Worm (Caenorhabditis elegans): ENCODE data around the gene M01B2.12.

Gene M01B2.12

DNA sequence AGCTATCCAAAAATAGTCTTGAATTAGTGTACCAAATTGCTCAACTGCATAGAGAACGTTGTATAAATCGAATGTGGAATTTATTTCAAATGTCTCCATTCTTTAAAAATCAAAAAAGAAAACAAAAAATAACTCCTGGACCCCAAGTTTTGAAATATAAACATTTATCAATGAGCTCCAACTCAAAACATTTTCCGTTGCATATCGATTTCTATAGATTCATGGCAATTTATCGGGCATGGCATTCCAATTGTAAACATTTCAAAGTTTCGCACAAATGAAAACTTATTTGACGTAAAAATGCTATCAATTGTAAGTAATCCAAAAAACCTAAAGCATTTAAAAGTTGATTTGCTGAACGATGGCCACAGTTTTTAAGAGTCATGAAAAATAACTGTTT, 25.5 kb downstream of the M01B2.12 start, which contains the start of gene srw-12:
TSS of gene srw-12 (minus strand) at position 101 of the 400 bp plus-strand sequence.
- TF ChIP-seq isw-1 (GFP tag; IDR thresholded peaks at IDR 0.05) (no peak), mep-1 (tag; optimal IDR thresholded peaks at IDR 0.05) (no peak), fkh-4 (tag; optimal IDR thresholded peaks at IDR 0.05; ENCODE audit: borderline replicate concordance) (no peak), ceh-88 (GFP tag; IDR thresholded peaks at IDR 0.05) (no peak), mdl-1 (tag; optimal IDR thresholded peaks at IDR 0.05) (no peak), C04F5.9 (tag; optimal IDR thresholded peaks at IDR 0.05) (no peak), lsy-2 (tag; optimal IDR thresholded peaks at IDR 0.05) (no peak), egl-27 (tag; optimal IDR thresholded peaks at IDR 0.05) (no peak), efl-1 (optimal IDR thresholded peaks at IDR 0.05) (no peak), efl-1 (GFP tag; optimal IDR thresholded peaks at IDR 0.05 in 1 of 2) (no peak), unc-62 (GFP tag; optimal IDR thresholded peaks at IDR 0.05) (no peak), aha-1 (tag; optimal IDR thresholded peaks at IDR 0.05) (no peak), egl-13 (tag; optimal IDR thresholded peaks at IDR 0.05) (no peak), nhr-90 (tag; optimal IDR thresholded peaks at IDR 0.05; ENCODE audit: poor library complexity) (no peak), snpc-4 (tag; optimal IDR thresholded peaks at IDR 0.05) (no peak), nhr-77 (tag; optimal IDR thresholded peaks at IDR 0.05) (no peak), nhr-12 (tag; optimal IDR thresholded peaks at IDR 0.05) (no peak), nhr-237 (tag; optimal IDR thresholded peaks at IDR 0.05) (no peak), aly-2 (tag; optimal IDR thresholded peaks at IDR 0.05) (no peak), nhr-20 (tag; optimal IDR thresholded peaks at IDR 0.05) (no peak)

DNA sequence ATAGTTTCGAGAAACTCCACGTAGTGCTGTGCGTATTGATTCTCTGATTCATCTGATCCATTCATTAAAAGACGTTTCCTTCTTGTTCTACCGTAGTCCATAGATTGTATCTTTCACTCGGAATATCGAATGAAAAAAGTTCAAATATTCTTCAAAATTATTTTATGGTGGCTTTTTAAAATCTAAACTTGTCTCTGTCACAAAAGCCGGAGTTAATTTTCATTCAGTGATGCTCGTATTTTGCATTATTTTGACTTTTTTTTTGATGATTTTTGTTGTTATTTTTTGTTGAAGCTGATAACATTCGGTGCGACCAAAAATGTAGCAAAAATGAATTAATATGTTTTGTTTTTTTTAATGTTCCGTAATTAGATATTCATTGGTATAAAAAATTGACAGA, 28.4 kb downstream of the M01B2.12 start, which contains the start of gene nhr-164:
TSS of gene nhr-164 (minus strand) at position 101 of the 400 bp plus-strand sequence.
- no peak for TF ChIP-seq hpl-2 (GFP tag; optimal IDR thresholded peaks at IDR 0.05)
- no peak for TF ChIP-seq ztf-4 (tag; optimal IDR thresholded peaks at IDR 0.05)
- TF ChIP-seq nhr-76 (tag; optimal IDR thresholded peaks at IDR 0.05) = no peak
- no peak for TF ChIP-seq ceh-8 (GFP tag; optimal IDR thresholded peaks at IDR 0.05)
- no peak for TF ChIP-seq elt-3 (tag; optimal IDR thresholded peaks at IDR 0.05)
- TF ChIP-seq Y116A8C.19 (tag; optimal IDR thresholded peaks at IDR 0.05; ENCODE audit: borderline replicate concordance) = no peak

DNA sequence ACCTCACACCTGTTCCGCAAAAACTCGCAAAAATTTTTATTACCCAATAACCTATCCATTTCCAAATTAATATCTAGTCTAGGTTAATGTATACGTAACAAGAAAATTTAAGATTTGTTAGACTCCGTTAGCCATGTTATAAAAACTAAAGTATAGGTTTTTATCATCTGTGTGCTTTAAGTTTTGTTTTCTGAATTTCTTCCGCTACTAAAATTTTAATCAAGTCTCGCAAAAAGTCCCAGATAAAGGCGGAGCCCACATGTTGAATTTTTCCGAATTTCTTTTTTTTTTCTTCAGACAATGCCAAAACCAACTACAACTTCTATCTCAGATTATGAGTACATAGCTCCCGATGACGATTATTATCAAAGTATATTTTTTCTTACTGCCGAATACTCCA, 31.8 kb downstream of the M01B2.12 start, which contains the start of gene srw-13:
TSS of gene srw-13 (plus strand) at position 301 of the 400 bp plus-strand sequence.
- TF ChIP-seq lin-35 (GFP tag; optimal IDR thresholded peaks at IDR 0.05) = no peak
- TF ChIP-seq elt-2 (tag; optimal IDR thresholded peaks at IDR 0.05) = no peak
- no peak for TF ChIP-seq ceh-90 (tag; optimal IDR thresholded peaks at IDR 0.05)
- no peak for TF ChIP-seq egl-13 (tag; optimal IDR thresholded peaks at IDR 0.05)
- TF ChIP-seq efl-3 (GFP tag; optimal IDR thresholded peaks at IDR 0.05) = no peak
- no peak for TF ChIP-seq efl-1 (optimal IDR thresholded peaks at IDR 0.05)
- no peak for TF ChIP-seq efl-1 (GFP tag; optimal IDR thresholded peaks at IDR 0.05 in 1 of 2)
- no peak for TF ChIP-seq egl-27 (tag; optimal IDR thresholded peaks at IDR 0.05)

DNA sequence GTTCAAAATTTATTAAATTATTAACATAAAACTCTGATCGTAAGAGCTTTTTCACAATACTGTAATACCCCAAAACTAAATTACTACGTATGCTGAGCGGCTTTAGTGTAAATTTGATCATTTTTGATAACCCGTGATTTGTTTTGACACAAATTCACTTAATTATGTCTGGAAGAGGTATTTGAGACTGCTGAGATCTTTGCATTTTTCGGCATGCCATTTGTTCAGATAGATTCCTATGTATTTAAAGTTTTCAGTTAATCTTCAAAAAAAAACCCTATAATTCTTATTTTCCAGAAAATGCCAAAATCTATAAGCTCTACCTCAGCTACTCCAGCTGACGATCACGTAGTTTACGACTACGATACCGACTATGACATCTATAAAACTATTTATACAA, 33.8 kb downstream of the M01B2.12 start, which contains the start of gene srw-15:
TSS of gene srw-15 (plus strand) at position 301 of the 400 bp plus-strand sequence.
- TF ChIP-seq nhr-84 (tag; optimal IDR thresholded peaks at IDR 0.05) (no peak), efl-1 (optimal IDR thresholded peaks at IDR 0.05) (no peak), efl-1 (GFP tag; optimal IDR thresholded peaks at IDR 0.05 in 1 of 2) (peak in 1 of 2 experiments; percentile 60)

DNA sequence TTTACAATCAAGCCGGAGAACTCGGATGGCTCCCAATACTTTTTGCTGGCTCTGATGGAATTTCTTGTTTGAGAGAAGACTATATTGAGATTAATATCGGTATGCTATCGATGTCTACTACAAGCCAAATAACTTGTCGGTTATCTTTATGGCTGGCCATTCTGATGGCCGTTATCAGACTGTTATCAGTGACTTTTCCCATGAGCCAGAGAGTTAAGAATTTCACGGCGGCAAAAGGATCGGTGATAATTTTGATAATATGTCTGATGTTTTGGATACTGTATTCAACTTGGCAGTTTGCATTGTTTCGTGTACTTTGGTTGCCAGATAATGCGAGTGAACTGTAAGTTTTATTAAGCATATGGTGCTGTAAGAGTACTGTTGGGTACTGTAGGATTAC, 37.8 kb downstream of the M01B2.12 start:
- TF ChIP-seq elt-2 (tag; optimal IDR thresholded peaks at IDR 0.05) (peak; percentile 79), fkh-4 (tag; optimal IDR thresholded peaks at IDR 0.05; ENCODE audit: borderline replicate concordance) (no peak), tlp-1 (tag; optimal IDR thresholded peaks at IDR 0.05) (peak; percentile 45)

DNA sequence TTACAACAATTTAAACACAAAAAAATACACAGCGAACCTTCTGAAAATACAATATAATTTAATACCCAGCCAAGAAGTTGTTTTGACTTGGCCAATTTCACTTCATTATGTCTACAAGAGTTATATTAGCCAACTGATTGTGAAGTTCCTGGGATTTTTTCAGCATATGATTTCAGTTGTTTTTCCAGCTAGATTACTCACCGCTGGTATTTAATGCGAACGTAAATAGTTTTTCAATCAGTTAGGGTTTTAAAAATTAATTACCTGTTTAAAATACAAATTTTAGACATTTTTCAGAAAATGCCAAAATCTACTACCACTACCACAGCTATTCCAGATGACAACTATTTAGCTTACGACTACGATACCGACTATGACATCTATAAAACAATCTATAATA, 38.4 kb downstream of the M01B2.12 start, which contains the start of gene srw-14:
TSS of gene srw-14 (plus strand) at position 301 of the 400 bp plus-strand sequence.
- TF ChIP-seq nhr-77 (tag; optimal IDR thresholded peaks at IDR 0.05) = no peak
- TF ChIP-seq sup-37 (GFP tag; optimal IDR thresholded peaks at IDR 0.05) = no peak
- no peak for TF ChIP-seq tbx-2 (tag; optimal IDR thresholded peaks at IDR 0.05)
- no peak for TF ChIP-seq nhr-85 (tag)
- no peak for TF ChIP-seq C16A3.4 (tag; optimal IDR thresholded peaks at IDR 0.05)
- TF ChIP-seq lir-3 (tag; optimal IDR thresholded peaks at IDR 0.05; ENCODE audit: poor library complexity) = no peak
- no peak for TF ChIP-seq efl-3 (GFP tag; optimal IDR thresholded peaks at IDR 0.05)
- no peak for TF ChIP-seq dsc-1 (tag; optimal IDR thresholded peaks at IDR 0.05)
- no peak for TF ChIP-seq elt-3 (tag; optimal IDR thresholded peaks at IDR 0.05)
- no peak for TF ChIP-seq aly-2 (tag; optimal IDR thresholded peaks at IDR 0.05)
- TF ChIP-seq swsn-7 (tag; optimal IDR thresholded peaks at IDR 0.05) = no peak
- TF ChIP-seq pag-3 (tag; optimal IDR thresholded peaks at IDR 0.05; ENCODE audit: borderline replicate concordance, insufficient read depth) = no peak
- no peak for TF ChIP-seq fkh-8 (tag; optimal IDR thresholded peaks at IDR 0.05)
- TF ChIP-seq elt-2 (tag; optimal IDR thresholded peaks at IDR 0.05) = no peak
- no peak for TF ChIP-seq egl-13 (tag; optimal IDR thresholded peaks at IDR 0.05)
- TF ChIP-seq hlh-17 (GFP tag; optimal IDR thresholded peaks at IDR 0.05; ENCODE audit: borderline replicate concordance) = no peak
- TF ChIP-seq egl-27 (tag; optimal IDR thresholded peaks at IDR 0.05) = no peak
- TF ChIP-seq nhr-12 (tag; optimal IDR thresholded peaks at IDR 0.05) = no peak
- TF ChIP-seq nhr-90 (tag; optimal IDR thresholded peaks at IDR 0.05; ENCODE audit: poor library complexity) = no peak
